Worm (Caenorhabditis elegans) whole organism, late embryonic: ENCODE measurements around the gene F15G9.6.

ENCODE experiments used
- C08G9.2 ChIP-seq: sonication (generic microtip); optimal IDR thresholded peaks from 2 replicates; lab custom pipeline; 2016; ENCODE audit warnings: mild to moderate bottlenecking, missing genetic modification characterization, moderate library complexity, missing compliant biosample characterization
- C38D4.7 ChIP-seq: fragments of 200-800 bp; sonication (Bioruptor generic); optimal IDR thresholded peaks from 2 replicates; lab custom pipeline; 2018; ENCODE audit warnings: mild to moderate bottlenecking, missing genetic modification characterization, moderate library complexity, missing compliant biosample characterization
- K02D7.2 ChIP-seq: sonication (generic microtip); optimal IDR thresholded peaks from 2 replicates; lab custom pipeline; 2017; ENCODE audit warnings: mild to moderate bottlenecking, missing genetic modification characterization, missing compliant biosample characterization
- T23F11.4 ChIP-seq: fragments of 200-800 bp; sonication (Bioruptor generic); optimal IDR thresholded peaks from 2 replicates; lab custom pipeline; 2018; ENCODE audit warnings: mild to moderate bottlenecking, missing genetic modification characterization, missing compliant biosample characterization
- ama-1 ChIP-seq: fragments of 150-350 bp; optimal IDR thresholded peaks from 2 replicates; lab custom pipeline; 2014
- ceh-14 ChIP-seq: sonication (generic microtip); optimal IDR thresholded peaks from 2 replicates; lab custom pipeline; 2016; ENCODE audit warnings: missing genotype, missing genetic modification characterization, missing compliant biosample characterization
- ceh-24 ChIP-seq: sonication (generic microtip); optimal IDR thresholded peaks from 2 replicates; lab custom pipeline; 2016; ENCODE audit warnings: mild to moderate bottlenecking, missing genetic modification characterization, missing compliant biosample characterization
- ceh-31 ChIP-seq: sonication (generic microtip); optimal IDR thresholded peaks from 2 replicates; lab custom pipeline; 2016; ENCODE audit warnings: missing genetic modification characterization, missing compliant biosample characterization
- ceh-6 ChIP-seq: fragments of 200-800 bp; sonication (Bioruptor generic); optimal IDR thresholded peaks from 2 replicates; lab custom pipeline; 2018; ENCODE audit warnings: mild to moderate bottlenecking, missing genetic modification characterization, missing compliant biosample characterization
- dve-1 ChIP-seq: sonication (generic microtip); optimal IDR thresholded peaks from 2 replicates; lab custom pipeline; 2017; ENCODE audit warnings: antibody characterized with exemption, mild to moderate bottlenecking, missing genetic modification characterization, missing compliant biosample characterization
- elt-2 ChIP-seq: sonication (generic microtip); optimal IDR thresholded peaks from 2 replicates; lab custom pipeline; 2016; ENCODE audit warnings: missing genetic modification reagents, missing genetic modification characterization, missing compliant biosample characterization
- elt-4 ChIP-seq: sonication (generic microtip); optimal IDR thresholded peaks from 2 replicates; lab custom pipeline; 2016; ENCODE audit warnings: missing genetic modification characterization, missing compliant biosample characterization
- eyg-1 ChIP-seq: sonication (generic microtip); optimal IDR thresholded peaks from 2 replicates; lab custom pipeline; 2016; ENCODE audit warnings: missing genotype, missing genetic modification characterization, missing compliant biosample characterization
- fkh-10 ChIP-seq: fragments of 150-350 bp; optimal IDR thresholded peaks from 2 replicates; lab custom pipeline; 2014; ENCODE audit warnings: missing biosample characterization, missing genetic modification reagents, missing genetic modification characterization
- fkh-6 ChIP-seq: sonication (generic microtip); optimal IDR thresholded peaks from 2 replicates; lab custom pipeline; 2016; ENCODE audit warnings: missing genetic modification characterization, missing compliant biosample characterization
- hlh-6 ChIP-seq: sonication (generic microtip); optimal IDR thresholded peaks from 2 replicates; lab custom pipeline; 2016; ENCODE audit warnings: missing genotype, missing genetic modification characterization, missing compliant biosample characterization
- hlh-8 ChIP-seq: sonication (generic microtip); optimal IDR thresholded peaks from 2 replicates; lab custom pipeline; 2016; ENCODE audit warnings: missing genotype, missing genetic modification characterization, missing compliant biosample characterization
- nfya-1 ChIP-seq: sonication (generic microtip); optimal IDR thresholded peaks from 2 replicates; lab custom pipeline; 2017; ENCODE audit warnings: missing genetic modification characterization, mild to moderate bottlenecking, missing compliant biosample characterization, antibody characterized with exemption, moderate library complexity
- nhr-11 ChIP-seq: fragments of 150-350 bp; optimal IDR thresholded peaks from 2 replicates; lab custom pipeline; 2014; ENCODE audit warnings: missing biosample characterization, missing genetic modification characterization
- pqm-1 ChIP-seq: sonication (generic microtip); optimal IDR thresholded peaks from 2 replicates; lab custom pipeline; 2016; ENCODE audit warnings: missing genetic modification characterization, missing compliant biosample characterization
- ref-2 ChIP-seq: sonication (generic microtip); optimal IDR thresholded peaks from 2 replicates; lab custom pipeline; 2016; ENCODE audit warnings: missing genetic modification characterization, missing compliant biosample characterization
- rnt-1 ChIP-seq: sonication (generic microtip); optimal IDR thresholded peaks from 2 replicates; lab custom pipeline; 2016; ENCODE audit warnings: missing genetic modification characterization, missing compliant biosample characterization
- sdc-2 ChIP-seq: sonication (generic microtip); optimal IDR thresholded peaks from 2 replicates; lab custom pipeline; 2016; ENCODE audit warnings: missing genotype, missing genetic modification characterization, missing compliant biosample characterization
- tbx-7 ChIP-seq: sonication (generic microtip); optimal IDR thresholded peaks from 2 replicates; lab custom pipeline; 2016; ENCODE audit warnings: missing genotype, missing genetic modification characterization, missing compliant biosample characterization
- unc-42 ChIP-seq: sonication (generic microtip); optimal IDR thresholded peaks from 2 replicates; lab custom pipeline; 2016; ENCODE audit warnings: missing genotype, missing genetic modification characterization, missing compliant biosample characterization
- unc-55 ChIP-seq: sonication (generic microtip); optimal IDR thresholded peaks from 2 replicates; lab custom pipeline; 2017; ENCODE audit warnings: missing biosample characterization, missing genetic modification reagents, missing genetic modification characterization
- unc-86 ChIP-seq: sonication (generic microtip); optimal IDR thresholded peaks from 2 replicates; lab custom pipeline; 2016; ENCODE audit warnings: missing genetic modification characterization, missing compliant biosample characterization
- zip-5 ChIP-seq: sonication (generic microtip); optimal IDR thresholded peaks from 2 replicates; lab custom pipeline; 2016; ENCODE audit warnings: missing genetic modification characterization, missing compliant biosample characterization
- ztf-16 ChIP-seq: sonication (generic microtip); optimal IDR thresholded peaks from 2 replicates; lab custom pipeline; 2017; ENCODE audit warnings: missing genetic modification characterization, missing compliant biosample characterization

The F15G9.6 gene

ce11 chrX:9697655-9698054, 11.9 kb upstream of the F15G9.6 start:
- TF ChIP-seq nhr-11 (tag; lab: Kevin White, UChicago) (no peak), ztf-16 (tag; lab: Kevin White, UChicago) (no peak), unc-55 (GFP tag; lab: Kevin White, UChicago) (no peak)

- TF ChIP-seq unc-86 (tag; lab: Kevin White, UChicago): no peak
- TF ChIP-seq T23F11.4: no peak
Measured at ce11 chrX:9698359-9698758, 11.2 kb upstream of the F15G9.6 start, which contains the start of gene dyf-7. dyf-7 (plus strand) TSS chrX:9698659.

ce11 chrX:9702790-9703189, 6.8 kb upstream of the F15G9.6 start:
- TF ChIP-seq unc-42 (tag; lab: Kevin White, UChicago) (peak; percentile 12), C08G9.2 (tag; lab: Kevin White, UChicago) (no peak), eyg-1 (tag; lab: Kevin White, UChicago) (no peak), K02D7.2 (no peak)

- TF ChIP-seq fkh-6 (tag; lab: Kevin White, UChicago): no peak
- peak; percentile 35 for TF ChIP-seq elt-2 (tag; lab: Kevin White, UChicago)
- TF ChIP-seq ama-1: no peak
- no peak for TF ChIP-seq nfya-1 (tag; lab: Kevin White, UChicago)
- no peak for TF ChIP-seq sdc-2 (tag; lab: Kevin White, UChicago)
- TF ChIP-seq unc-42 (tag; lab: Kevin White, UChicago): peak; percentile 53
Measured at ce11 chrX:9705257-9706035, 4.1 kb upstream of the F15G9.6 start.

- no peak for TF ChIP-seq hlh-8
- no peak for TF ChIP-seq zip-5
- TF ChIP-seq elt-4: no peak
- TF ChIP-seq ceh-6: no peak
- no peak for TF ChIP-seq hlh-6 (tag; lab: Kevin White, UChicago)
- no peak for TF ChIP-seq T23F11.4
- no peak for TF ChIP-seq ceh-24 (tag; lab: Kevin White, UChicago)
Measured at ce11 chrX:9706084-9706483, 3.5 kb upstream of the F15G9.6 start, which contains the start of gene F15G9.1. F15G9.1 (plus strand) TSS chrX:9706384.

- TF ChIP-seq dve-1 (tag; lab: Kevin White, UChicago): no peak
Measured at ce11 chrX:9713613-9714012, 4.1 kb downstream of the F15G9.6 start, which contains the start of gene F15G9.2. F15G9.2 (minus strand) TSS chrX:9713713.

- no peak for TF ChIP-seq rnt-1 (tag; lab: Kevin White, UChicago)
- no peak for TF ChIP-seq ceh-14 (tag; lab: Kevin White, UChicago)
- TF ChIP-seq C38D4.7 (GFP tag; lab: Kevin White, UChicago): no peak
- no peak for TF ChIP-seq K02D7.2
- TF ChIP-seq fkh-10 (GFP tag; lab: Kevin White, UChicago): no peak
- TF ChIP-seq pqm-1 (tag; lab: Kevin White, UChicago): no peak
- TF ChIP-seq ref-2 (tag; lab: Kevin White, UChicago): no peak
- no peak for TF ChIP-seq fkh-6 (tag; lab: Kevin White, UChicago)
- no peak for TF ChIP-seq tbx-7
- TF ChIP-seq nfya-1 (tag; lab: Kevin White, UChicago): no peak
- TF ChIP-seq ztf-16 (tag; lab: Kevin White, UChicago): no peak
- TF ChIP-seq ceh-31 (tag; lab: Kevin White, UChicago): no peak
Measured at ce11 chrX:9717265-9717664, 7.7 kb downstream of the F15G9.6 start, which contains the start of gene him-4. him-4 (plus strand) TSS chrX:9717565.
